Fruit fly (Drosophila melanogaster) whole organism, prepupa: ENCODE measurements around the gene CG14518.
A peak's percentile ranks its signal among the peaks of the same experiment; 100 is the strongest.

Experiments used
- Blimp-1 ChIP-seq: fragments of 200-800 bp; sonication (Bioruptor generic); optimal IDR thresholded peaks from 3 replicates; lab custom pipeline; 2017; ENCODE audit warnings: missing biosample characterization, missing genetic modification characterization, mild to moderate bottlenecking, moderate library complexity, missing genetic modification reagents
- CG10631 ChIP-seq: fragments of 200-800 bp; sonication (Bioruptor generic); optimal IDR thresholded peaks from 2 replicates; lab custom pipeline; 2016; ENCODE audit warnings: missing biosample characterization, missing genetic modification characterization
- CG11294 ChIP-seq: fragments of 200-800 bp; sonication (Bioruptor generic); IDR thresholded peaks from 2 replicates; pipeline ENCODE4 v1.3.6; 2022; ENCODE audit warnings: missing biosample characterization, missing genetic modification characterization
- CG11762 ChIP-seq: fragments of 200-800 bp; sonication (Bioruptor generic); optimal IDR thresholded peaks from 3 replicates; lab custom pipeline; 2016; ENCODE audit warnings: missing biosample characterization, missing genetic modification characterization; ENCODE audit not compliant: insufficient read depth
- CG15336 ChIP-seq: fragments of 200-800 bp; sonication (Bioruptor generic); IDR thresholded peaks from 2 replicates; pipeline ENCODE4 v1.3.6; 2022; ENCODE audit warnings: missing biosample characterization, missing genetic modification characterization
- CG3032 ChIP-seq: fragments of 200-800 bp; optimal IDR thresholded peaks from 2 replicates; lab custom pipeline; 2019; ENCODE audit warnings: missing biosample characterization, mild to moderate bottlenecking, missing genetic modification characterization, moderate library complexity
- CG31627 ChIP-seq: fragments of 200-800 bp; sonication (Bioruptor generic); optimal IDR thresholded peaks from 3 replicates; lab custom pipeline; 2016; ENCODE audit warnings: missing biosample characterization, missing genetic modification characterization
- CG32006 ChIP-seq: fragments of 200-800 bp; sonication (Bioruptor generic); optimal IDR thresholded peaks from 3 replicates; lab custom pipeline; 2017; ENCODE audit warnings: missing biosample characterization, mild to moderate bottlenecking, missing genetic modification characterization
- CG3919 ChIP-seq: fragments of 200-800 bp; sonication (Bioruptor generic); optimal IDR thresholded peaks from 3 replicates; lab custom pipeline; 2016; ENCODE audit warnings: missing biosample characterization, missing genetic modification characterization
- CG4318 ChIP-seq: fragments of 200-800 bp; sonication (Bioruptor generic); optimal IDR thresholded peaks from 3 replicates; lab custom pipeline; 2017; ENCODE audit warnings: missing biosample characterization, mild to moderate bottlenecking, missing genetic modification characterization
- CG6792 ChIP-seq: fragments of 200-800 bp; sonication (Bioruptor generic); optimal IDR thresholded peaks from 3 replicates; lab custom pipeline; 2016; ENCODE audit warnings: missing biosample characterization, missing genetic modification characterization
- CG6808 ChIP-seq: fragments of 200-800 bp; sonication (Bioruptor generic); optimal IDR thresholded peaks from 3 replicates; lab custom pipeline; 2017; ENCODE audit warnings: missing biosample characterization, missing genetic modification characterization, mild to moderate bottlenecking, moderate library complexity, missing genetic modification reagents
- CG6854 ChIP-seq: fragments of 200-800 bp; sonication (Bioruptor generic); optimal IDR thresholded peaks from 2 replicates; lab custom pipeline; 2017; ENCODE audit warnings: missing biosample characterization, mild to moderate bottlenecking, missing genetic modification characterization
- CG8319 ChIP-seq: fragments of 200-800 bp; sonication (Bioruptor generic); optimal IDR thresholded peaks from 3 replicates; lab custom pipeline; 2016; ENCODE audit warnings: missing biosample characterization, missing genetic modification characterization
- CG8632 ChIP-seq: fragments of 200-800 bp; sonication (Bioruptor generic); optimal IDR thresholded peaks from 3 replicates; lab custom pipeline; 2016; ENCODE audit warnings: missing biosample characterization, missing genetic modification characterization
- Eip75B ChIP-seq: fragments of 200-800 bp; sonication (Bioruptor generic); optimal IDR thresholded peaks from 3 replicates; lab custom pipeline; 2016; ENCODE audit warnings: missing biosample characterization, missing genetic modification characterization
- Eip78C ChIP-seq: fragments of 200-800 bp; sonication (Bioruptor generic); peaks from one replicate; lab custom pipeline; 2016; ENCODE audit warnings: missing biosample characterization, missing genetic modification characterization
- Eip93F ChIP-seq: fragments of 200-800 bp; sonication (Bioruptor generic); optimal IDR thresholded peaks from 2 replicates; lab custom pipeline; 2016; ENCODE audit warnings: missing biosample characterization, mild to moderate bottlenecking, missing genetic modification characterization
- Ets21C ChIP-seq: fragments of 200-800 bp; sonication (Bioruptor generic); optimal IDR thresholded peaks from 3 replicates; lab custom pipeline; 2016; ENCODE audit warnings: missing biosample characterization, missing genetic modification characterization
- Gug ChIP-seq: fragments of 200-800 bp; sonication (Bioruptor generic); IDR thresholded peaks from 2 replicates; pipeline ENCODE4 v1.3.6; 2022; ENCODE audit warnings: missing biosample characterization, missing genetic modification characterization
- Hr39 ChIP-seq: fragments of 200-800 bp; sonication (Bioruptor generic); optimal IDR thresholded peaks from 2 replicates; lab custom pipeline; 2016; ENCODE audit warnings: missing biosample characterization, missing genetic modification characterization
- Hr4 ChIP-seq: fragments of 200-800 bp; sonication (Bioruptor generic); optimal IDR thresholded peaks from 3 replicates; lab custom pipeline; 2016; ENCODE audit warnings: missing biosample characterization, missing genetic modification characterization
- Lpt ChIP-seq: fragments of 200-800 bp; sonication (Bioruptor generic); optimal IDR thresholded peaks from 3 replicates; lab custom pipeline; 2016; ENCODE audit warnings: missing biosample characterization, missing genetic modification characterization
- Met ChIP-seq: fragments of 200-800 bp; sonication (Bioruptor generic); optimal IDR thresholded peaks from 3 replicates; lab custom pipeline; 2016; ENCODE audit warnings: missing biosample characterization, missing genetic modification characterization
- Smox ChIP-seq: fragments of 200-800 bp; sonication (Bioruptor generic); optimal IDR thresholded peaks from 3 replicates; lab custom pipeline; 2016; ENCODE audit warnings: missing biosample characterization, missing genetic modification characterization
- Sox102F ChIP-seq: fragments of 200-800 bp; sonication (Bioruptor generic); optimal IDR thresholded peaks from 2 replicates; lab custom pipeline; 2016; ENCODE audit warnings: missing biosample characterization, mild to moderate bottlenecking, missing genetic modification characterization
- Sox14 ChIP-seq: fragments of 200-800 bp; sonication (Bioruptor generic); optimal IDR thresholded peaks from 3 replicates; lab custom pipeline; 2016; ENCODE audit warnings: missing biosample characterization, missing genetic modification characterization
- achi ChIP-seq: fragments of 200-800 bp; sonication (Bioruptor generic); optimal IDR thresholded peaks from 3 replicates; lab custom pipeline; 2016; ENCODE audit warnings: missing biosample characterization, missing genetic modification characterization
- acj6 ChIP-seq: fragments of 200-800 bp; sonication (Bioruptor generic); optimal IDR thresholded peaks from 3 replicates; lab custom pipeline; 2016; ENCODE audit warnings: missing biosample characterization, missing genetic modification characterization
- cyc ChIP-seq: fragments of 200-800 bp; sonication (Bioruptor generic); optimal IDR thresholded peaks from 3 replicates; lab custom pipeline; 2016; ENCODE audit warnings: missing biosample characterization, missing genetic modification characterization
- eg ChIP-seq: fragments of 200-800 bp; sonication (Bioruptor generic); IDR thresholded peaks from 3 replicates; pipeline ENCODE4 v1.3.6; 2022; ENCODE audit warnings: missing biosample characterization, missing genetic modification characterization
- esn ChIP-seq: fragments of 200-800 bp; sonication (Bioruptor generic); optimal IDR thresholded peaks from 2 replicates; lab custom pipeline; 2016; ENCODE audit warnings: missing biosample characterization, mild to moderate bottlenecking, missing genetic modification characterization, moderate library complexity
- fd59A ChIP-seq: fragments of 200-800 bp; sonication (Bioruptor generic); optimal IDR thresholded peaks from 2 replicates; lab custom pipeline; 2017; ENCODE audit warnings: missing biosample characterization, mild to moderate bottlenecking, missing genetic modification characterization, missing genetic modification reagents
- fd85E ChIP-seq: fragments of 200-800 bp; sonication (Bioruptor generic); optimal IDR thresholded peaks from 3 replicates; lab custom pipeline; 2016; ENCODE audit warnings: missing biosample characterization, missing genetic modification characterization
- fkh ChIP-seq: fragments of 200-800 bp; sonication (Bioruptor generic); optimal IDR thresholded peaks from 3 replicates; lab custom pipeline; 2017; ENCODE audit warnings: missing biosample characterization, mild to moderate bottlenecking, missing genetic modification characterization, moderate library complexity
- lz ChIP-seq: fragments of 200-800 bp; sonication (Bioruptor generic); optimal IDR thresholded peaks from 3 replicates; lab custom pipeline; 2016; ENCODE audit warnings: missing biosample characterization, missing genetic modification characterization
- net ChIP-seq: fragments of 200-800 bp; sonication (Bioruptor generic); optimal IDR thresholded peaks from 3 replicates; lab custom pipeline; 2016; ENCODE audit warnings: missing biosample characterization, missing genetic modification characterization
- pdm3 ChIP-seq: fragments of 200-800 bp; sonication (Bioruptor generic); optimal IDR thresholded peaks from 3 replicates; lab custom pipeline; 2016; ENCODE audit warnings: missing biosample characterization, missing genetic modification characterization
- spab ChIP-seq: fragments of 200-800 bp; sonication (Bioruptor generic); optimal IDR thresholded peaks from 2 replicates; lab custom pipeline; 2017; ENCODE audit warnings: missing biosample characterization, mild to moderate bottlenecking, missing genetic modification characterization, missing genetic modification reagents
- topi ChIP-seq: fragments of 200-800 bp; sonication (Bioruptor generic); optimal IDR thresholded peaks from 3 replicates; lab custom pipeline; 2016; ENCODE audit warnings: missing biosample characterization, missing genetic modification characterization

CG14518 gene

dm6 chr3R:28987596-28988378, 37.0 kb upstream of the CG14518 start (continued):
- TF ChIP-seq CG6792 (no peak), Lpt (GFP tag; lab: Kevin White, UChicago) (no peak), fkh (GFP tag; lab: Kevin White, UChicago) (no peak), Ets21C (no peak), CG10631 (GFP tag; lab: Kevin White, UChicago) (peak; percentile 33), esn (GFP tag; lab: Kevin White, UChicago) (no peak), CG6808 (GFP tag; lab: Kevin White, UChicago) (peak; percentile 41), fd85E (no peak), Met (GFP tag; lab: Kevin White, UChicago) (no peak), CG8632 (GFP tag; lab: Kevin White, UChicago) (peak; percentile 8), Sox102F (GFP tag; lab: Kevin White, UChicago) (no peak), CG8319 (GFP tag; lab: Kevin White, UChicago) (no peak), Eip78C (GFP tag; lab: Kevin White, UChicago) (peak; percentile 79), spab (GFP tag; lab: Kevin White, UChicago) (peak; percentile 38), Eip75B (GFP tag; lab: Kevin White, UChicago) (no peak), fd59A (GFP tag; lab: Kevin White, UChicago) (peak; percentile 25), CG31627 (GFP tag; lab: Kevin White, UChicago) (peak; percentile 9), Gug (GFP tag; lab: Robert Waterston, UW) (no peak), CG4318 (peak; percentile 18), pdm3 (GFP tag; lab: Kevin White, UChicago) (peak; percentile 31), CG32006 (GFP tag; lab: Kevin White, UChicago) (peak; percentile 53)
- TF ChIP-seq, all 60 proteins: peak for 25

dm6 chr3R:28989388-28989787, 35.4 kb upstream of the CG14518 start:
- TF ChIP-seq Hr4 (GFP tag; lab: Kevin White, UChicago) (no peak), CG11762 (GFP tag; lab: Kevin White, UChicago) (no peak), Sox14 (GFP tag; lab: Kevin White, UChicago) (no peak), Blimp-1 (GFP tag; lab: Kevin White, UChicago) (no peak), CG3032 (tag; lab: Kevin White, UChicago) (no peak)

DNA sequence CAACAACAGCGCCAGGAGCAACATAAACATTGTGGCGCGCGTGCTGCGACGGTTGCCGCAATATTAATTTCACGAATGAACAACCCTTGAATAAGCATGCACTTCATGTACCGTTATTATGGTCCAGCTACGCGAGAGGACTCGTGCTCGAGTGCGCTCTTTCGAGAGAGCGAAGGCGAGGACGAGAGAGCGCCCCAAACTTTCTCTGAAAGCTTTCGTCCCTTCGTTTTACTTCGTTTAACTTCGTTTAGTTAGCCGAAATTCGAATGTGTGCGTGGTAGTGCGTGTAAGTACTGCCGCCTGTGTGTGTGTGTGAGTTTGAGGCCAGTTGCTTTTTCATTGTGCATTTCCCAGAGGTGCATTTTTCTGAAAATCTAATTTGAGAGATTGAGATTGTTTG, 34.1 kb upstream of the CG14518 start:
- no peak for TF ChIP-seq net (GFP tag; lab: Kevin White, UChicago)
- no peak for TF ChIP-seq Eip93F (GFP tag; lab: Kevin White, UChicago)
- TF ChIP-seq CG31627 (GFP tag; lab: Kevin White, UChicago): no peak
- no peak for TF ChIP-seq Sox14 (GFP tag; lab: Kevin White, UChicago)
- no peak for TF ChIP-seq Sox102F (GFP tag; lab: Kevin White, UChicago)
- TF ChIP-seq achi: no peak
- no peak for TF ChIP-seq Lpt (GFP tag; lab: Kevin White, UChicago)
- no peak for TF ChIP-seq CG32006 (GFP tag; lab: Kevin White, UChicago)
- no peak for TF ChIP-seq CG3919 (GFP tag; lab: Kevin White, UChicago)
- no peak for TF ChIP-seq Hr39 (GFP tag; lab: Kevin White, UChicago)
- no peak for TF ChIP-seq CG10631 (GFP tag; lab: Kevin White, UChicago)
- TF ChIP-seq lz: no peak

DNA sequence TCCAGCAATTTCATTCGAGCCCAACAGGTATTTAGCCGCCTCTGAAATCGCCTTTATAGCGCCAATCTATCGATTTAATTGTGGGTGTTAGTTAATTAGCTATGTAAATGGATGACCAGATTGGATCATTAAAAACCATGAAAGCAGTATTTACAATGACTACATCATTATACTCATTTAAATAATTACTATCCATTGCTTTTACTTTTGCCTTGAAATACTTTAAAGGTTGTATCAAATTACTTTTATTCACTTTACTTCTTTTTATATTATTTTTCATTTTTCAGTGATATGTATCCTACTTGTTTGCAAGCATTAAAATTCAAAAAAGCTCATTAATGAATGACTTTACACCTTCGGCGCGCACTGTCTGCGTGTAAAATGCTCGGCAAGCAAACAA, 25.8 kb upstream of the CG14518 start:
- TF ChIP-seq Sox14 (GFP tag; lab: Kevin White, UChicago) (peak; percentile 29), CG4318 (no peak), Met (GFP tag; lab: Kevin White, UChicago) (peak; percentile 49), CG8319 (GFP tag; lab: Kevin White, UChicago) (peak; percentile 3), spab (GFP tag; lab: Kevin White, UChicago) (peak; percentile 44), cyc (GFP tag; lab: Kevin White, UChicago) (peak; percentile 30), Smox (GFP tag; lab: Kevin White, UChicago) (peak; percentile 42), lz (peak; percentile 45), CG32006 (GFP tag; lab: Kevin White, UChicago) (peak; percentile 45), esn (GFP tag; lab: Kevin White, UChicago) (peak; percentile 71), CG15336 (GFP tag; lab: Robert Waterston, UW) (no peak), Sox102F (GFP tag; lab: Kevin White, UChicago) (peak; percentile 21), CG3919 (GFP tag; lab: Kevin White, UChicago) (peak; percentile 35), acj6 (peak; percentile 41), pdm3 (GFP tag; lab: Kevin White, UChicago) (peak; percentile 36), CG31627 (GFP tag; lab: Kevin White, UChicago) (peak; percentile 51), Hr4 (GFP tag; lab: Kevin White, UChicago) (no peak), Eip75B (GFP tag; lab: Kevin White, UChicago) (peak; percentile 35), CG11762 (GFP tag; lab: Kevin White, UChicago) (no peak), CG11294 (no peak), CG6854 (no peak), CG8632 (GFP tag; lab: Kevin White, UChicago) (peak; percentile 39), topi (GFP tag; lab: Kevin White, UChicago) (peak; percentile 59), eg (GFP tag; lab: Robert Waterston, UW) (no peak), achi (peak; percentile 7), CG6808 (GFP tag; lab: Kevin White, UChicago) (peak; percentile 55)
